Worm (Caenorhabditis elegans): ENCODE data around the gene dld-1.
"Not testable (repeated sequence)": the region's sequence is repeated elsewhere in the genome, so short reads cannot be mapped to it uniquely, and the experiment has no call there.

dld-1 gene

ce11 chrIV:14423194-14423593 is 41.1 kb upstream of the dld-1 start, which contains the start of gene F55B11.2:
TSS of gene F55B11.2 (minus strand) at chrIV:14423294.
- no peak for TF ChIP-seq ekl-4 (GFP tag; IDR thresholded peaks at IDR 0.05)
- no peak for TF ChIP-seq ztf-26 (tag; optimal IDR thresholded peaks at IDR 0.05)
- TF ChIP-seq rcor-1 (GFP tag; IDR thresholded peaks at IDR 0.05), result no peak
- no peak for TF ChIP-seq nhr-80 (tag; optimal IDR thresholded peaks at IDR 0.05)

ce11 chrIV:14424396-14424795 is 39.9 kb upstream of the dld-1 start, which contains the start of gene F55B11.3:
TSS of gene F55B11.3 (plus strand) at chrIV:14424696.
- TF ChIP-seq let-526 (GFP tag; IDR thresholded peaks at IDR 0.05) (no peak), snpc-1.3 (tag; optimal IDR thresholded peaks at IDR 0.05; ENCODE audit: insufficient read depth) (no peak), die-1 (tag; optimal IDR thresholded peaks at IDR 0.05) (no peak), sea-2 (GFP tag; IDR thresholded peaks at IDR 0.05) (no peak), ceh-79 (tag; optimal IDR thresholded peaks at IDR 0.05) (no peak), athp-1 (tag; optimal IDR thresholded peaks at IDR 0.05) (no peak), Y79H2A.3 (GFP tag; conservative IDR thresholded peaks at IDR 0.05) (no peak), tbp1 (GFP tag; optimal IDR thresholded peaks at IDR 0.05) (no peak), madf-6 (GFP tag; IDR thresholded peaks at IDR 0.05) (no peak), attf-5 (GFP tag; optimal IDR thresholded peaks at IDR 0.05) (no peak), let-607 (tag; optimal IDR thresholded peaks at IDR 0.05) (no peak), dpff-1 (tag; optimal IDR thresholded peaks at IDR 0.05) (no peak), lin-35 (GFP tag; optimal IDR thresholded peaks at IDR 0.05) (no peak), rec-8 (tag; optimal IDR thresholded peaks at IDR 0.05) (no peak)

ce11 chrIV:14427395-14427794 is 36.9 kb upstream of the dld-1 start, which contains the start of gene F55B11.5:
TSS of gene F55B11.5 (plus strand) at chrIV:14427695.
- TF ChIP-seq pbrm-1 (GFP tag; IDR thresholded peaks at IDR 0.05); Y95B8A.8 (GFP tag; IDR thresholded peaks at IDR 0.05); tbx-9 (tag; optimal IDR thresholded peaks at IDR 0.05; ENCODE audit: borderline replicate concordance): not testable (repeated sequence)

ce11 chrIV:14430853-14431252 is 33.5 kb upstream of the dld-1 start, which contains the start of gene F55B11.4:
TSS of gene F55B11.4 (minus strand) at chrIV:14430920.
- TF ChIP-seq pbrm-1 (GFP tag; IDR thresholded peaks at IDR 0.05) (no peak), lin-26 (GFP tag; IDR thresholded peaks at IDR 0.05) (no peak), snpc-4 (GFP tag; optimal IDR thresholded peaks at IDR 0.05) (no peak), snpc-4 (tag; optimal IDR thresholded peaks at IDR 0.05) (no peak), zim-3 (tag; optimal IDR thresholded peaks at IDR 0.05) (no peak), attf-6 (GFP tag; IDR thresholded peaks at IDR 0.05) (no peak), let-607 (tag; optimal IDR thresholded peaks at IDR 0.05) (peak in 1 of 2 experiments; percentile 44), tlf-1 (GFP tag; optimal IDR thresholded peaks at IDR 0.05) (no peak), nhr-80 (tag; optimal IDR thresholded peaks at IDR 0.05) (peak; percentile 40), bed-1 (GFP tag; IDR thresholded peaks at IDR 0.05) (no peak)

ce11 chrIV:14435902-14436301 is 28.4 kb upstream of the dld-1 start:
- TF ChIP-seq B0035.1 (tag; optimal IDR thresholded peaks at IDR 0.05) (no peak), dpff-1 (tag; optimal IDR thresholded peaks at IDR 0.05) (no peak), ets-4 (GFP tag; optimal IDR thresholded peaks at IDR 0.05) (no peak), B0336.3 (GFP tag; IDR thresholded peaks at IDR 0.05) (no peak), F39B2.1 (GFP tag; IDR thresholded peaks at IDR 0.05) (no peak), xnd-1 (tag; optimal IDR thresholded peaks at IDR 0.05) (no peak), hsf-1 (GFP tag; IDR thresholded peaks at IDR 0.05) (no peak)
